Fruit fly (Drosophila melanogaster) whole organism, adult: Measurements from ENCODE around the gene CG33703.

Experiments
- CG5204 ChIP-seq: fragments of 200-800 bp; sonication (Bioruptor generic); optimal IDR thresholded peaks from 2 replicates; lab custom pipeline; 2016; ENCODE audit warnings: missing biosample characterization, missing genetic modification characterization
- cic ChIP-seq: fragments of 200-800 bp; sonication (Bioruptor generic); optimal IDR thresholded peaks from 2 replicates; lab custom pipeline; 2017; ENCODE audit warnings: missing biosample characterization, mild to moderate bottlenecking, missing genetic modification characterization, moderate library complexity
- kay ChIP-seq: fragments of 200-800 bp; sonication (Bioruptor generic); peaks from one replicate; lab custom pipeline; 2016; ENCODE audit warnings: missing biosample characterization, missing genetic modification characterization, borderline replicate concordance
- ovo ChIP-seq: fragments of 200-800 bp; sonication (Bioruptor generic); optimal IDR thresholded peaks from 2 replicates; lab custom pipeline; 2016; ENCODE audit warnings: missing biosample characterization, missing genetic modification characterization
- pad ChIP-seq: fragments of 200-800 bp; sonication (Bioruptor generic); optimal IDR thresholded peaks from 3 replicates; lab custom pipeline; 2017; ENCODE audit warnings: missing biosample characterization, missing genetic modification characterization, mild to moderate bottlenecking, moderate library complexity, missing genetic modification reagents

- TF ChIP-seq cic (GFP tag; lab: Kevin White, UChicago) (no peak), kay (GFP tag; lab: Kevin White, UChicago) (no peak), pad (GFP tag; lab: Kevin White, UChicago) (no peak), CG5204 (no peak), ovo (GFP tag; lab: Kevin White, UChicago) (no peak)
Measured at dm6 chr3L:9468261-9468890, 44.1 kb downstream of the CG33703 start.
